Fruit fly (Drosophila melanogaster) ovary, adult (tissue): ENCODE data around the gene east.

ENCODE experiments used
- CG17801 ChIP-seq: fragments of 200-800 bp; optimal IDR thresholded peaks from 2 replicates; lab custom pipeline; 2019; ENCODE audit warnings: missing biosample characterization, mild to moderate bottlenecking, missing genetic modification characterization, moderate library complexity; ENCODE audit not compliant: partially characterized antibody

east gene

DNA sequence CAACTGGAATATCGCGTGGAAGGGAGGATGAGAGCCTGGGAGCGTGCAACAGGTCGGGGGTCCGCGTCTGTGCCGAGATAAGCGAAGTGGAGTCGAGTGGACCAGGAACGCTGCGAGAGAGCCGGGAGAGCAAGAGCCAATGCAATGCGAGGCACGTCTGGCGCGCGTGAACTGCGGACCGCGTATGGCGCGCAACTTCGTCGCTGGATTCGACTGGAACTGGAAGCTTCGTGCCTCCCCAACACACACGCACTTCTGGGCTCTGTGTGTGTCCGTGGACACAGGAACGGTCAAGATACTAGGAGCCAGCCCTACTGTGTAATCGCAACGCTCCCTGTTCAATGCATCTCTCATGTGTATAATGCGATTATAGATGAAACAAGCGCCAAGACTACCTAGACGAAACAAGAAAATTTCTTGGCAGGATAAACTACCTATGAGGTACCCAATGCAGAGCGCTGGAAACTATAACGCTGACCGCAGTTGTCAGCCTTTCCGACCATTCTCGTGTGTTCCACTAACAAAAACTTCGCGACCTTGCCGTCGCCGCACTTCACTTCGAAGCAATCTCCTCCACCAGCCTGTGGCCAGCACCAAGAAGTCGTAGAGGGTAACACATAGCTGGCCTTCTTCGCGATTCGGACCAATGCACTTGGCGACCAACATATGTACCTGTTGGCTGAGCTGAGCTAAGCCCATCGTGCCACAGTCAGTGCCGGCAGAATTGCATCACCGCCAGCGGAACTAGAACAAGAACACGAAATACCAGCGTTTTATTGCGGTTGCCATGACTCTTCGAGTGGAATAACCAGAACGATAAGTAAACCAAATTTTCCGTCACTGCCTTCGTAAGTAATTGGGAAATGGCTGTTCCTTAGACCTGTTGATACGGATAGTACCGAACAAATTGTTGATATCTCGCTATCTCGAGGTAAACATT, 61.5 kb downstream of the east start, which contains the start of gene Rtca:
Gene Rtca, plus strand, starts transcription at position 536 of the 940 bp plus-strand sequence.
- no peak for TF ChIP-seq CG17801 (GFP tag; lab: Kevin White, UChicago)

DNA sequence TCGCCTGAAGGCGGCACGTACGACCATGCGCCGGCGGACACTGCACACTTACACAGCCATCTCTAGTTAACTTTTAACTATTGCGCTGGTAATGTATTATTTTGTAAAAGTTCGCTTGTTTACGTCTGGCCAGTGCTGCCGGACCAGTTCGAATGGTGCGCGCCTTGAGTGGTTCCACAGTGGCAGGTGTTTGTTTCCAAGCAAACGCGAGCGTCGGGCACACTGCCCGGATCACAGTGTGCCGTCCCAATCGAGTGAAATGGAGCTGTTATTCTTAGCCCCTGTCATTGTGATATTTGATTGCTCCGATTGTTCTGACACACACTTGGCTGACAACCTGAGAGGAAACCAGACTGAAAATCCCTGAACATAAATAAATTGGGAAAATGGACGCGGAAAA, 62.7 kb downstream of the east start, which contains the start of gene CG4199:
Gene CG4199, minus strand, starts transcription at position 159 of the 400 bp plus-strand sequence.
- TF ChIP-seq CG17801 (GFP tag; lab: Kevin White, UChicago): peak; percentile 55
